Worm (Caenorhabditis elegans): ENCODE data around the gene C18H7.4.

DNA sequence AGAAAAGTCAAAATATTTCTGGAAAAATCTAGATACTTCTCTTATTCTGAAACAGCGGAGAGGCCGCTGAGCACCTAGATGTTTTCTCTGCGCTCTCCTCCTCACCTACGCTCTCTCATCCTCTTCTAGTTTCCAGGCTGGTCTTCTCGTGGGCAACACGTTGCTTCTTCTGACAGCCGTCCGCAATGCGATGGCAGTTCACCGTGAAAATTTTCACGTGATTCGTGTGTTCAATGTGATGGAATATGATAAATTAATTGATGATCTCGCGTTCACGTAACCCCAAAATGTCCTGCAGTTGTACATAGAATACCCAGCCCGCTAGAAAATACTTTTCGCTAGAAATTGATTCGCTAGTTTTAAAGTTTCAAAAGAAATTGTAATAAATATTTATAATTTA lies 40.4 kb downstream of the C18H7.4 start:
- no peak for TF ChIP-seq Y53F4B.3 (GFP tag; IDR thresholded peaks at IDR 0.05)
- no peak for TF ChIP-seq unc-130 (GFP tag; optimal IDR thresholded peaks at IDR 0.05)
- TF ChIP-seq egl-18 (GFP tag; IDR thresholded peaks at IDR 0.05) = no peak
- TF ChIP-seq F49E8.2 (tag; optimal IDR thresholded peaks at IDR 0.05; ENCODE audit: insufficient read depth) = no peak
